Fruit fly (Drosophila melanogaster) whole organism, pupa: ENCODE measurements around the gene Fancl.

ENCODE experiments used
- CG10348 ChIP-seq: fragments of 200-800 bp; sonication (Bioruptor generic); IDR thresholded peaks from 2 replicates; pipeline ENCODE4 v1.3.6; 2022; ENCODE audit warnings: missing biosample characterization, missing genetic modification characterization
- CG14655 ChIP-seq: fragments of 200-800 bp; sonication (Bioruptor generic); optimal IDR thresholded peaks from 3 replicates; lab custom pipeline; 2017; ENCODE audit warnings: mild to moderate bottlenecking, missing biosample characterization, missing genetic modification reagents, missing genetic modification characterization
- CG17806 ChIP-seq: fragments of 200-800 bp; sonication (Bioruptor generic); optimal IDR thresholded peaks from 2 replicates; lab custom pipeline; 2018; ENCODE audit warnings: missing biosample characterization, mild to moderate bottlenecking, missing genetic modification characterization, moderate library complexity
- CG32121 ChIP-seq: fragments of 200-800 bp; sonication (Bioruptor generic); IDR thresholded peaks from 2 replicates; pipeline ENCODE4 v1.3.6; 2022; ENCODE audit warnings: missing biosample characterization, missing genetic modification characterization
- CG8159 ChIP-seq: fragments of 200-800 bp; sonication (Bioruptor generic); optimal IDR thresholded peaks from 3 replicates; lab custom pipeline; 2018; ENCODE audit warnings: missing biosample characterization, mild to moderate bottlenecking, missing genetic modification characterization, moderate library complexity
- CG9948 ChIP-seq: fragments of 200-800 bp; sonication (Bioruptor generic); optimal IDR thresholded peaks from 2 replicates; lab custom pipeline; 2018; ENCODE audit warnings: missing biosample characterization, mild to moderate bottlenecking, missing genetic modification characterization, moderate library complexity
- Ets98B ChIP-seq: fragments of 200-800 bp; sonication (Bioruptor generic); IDR thresholded peaks from 2 replicates; pipeline ENCODE4 v1.3.6; 2022; ENCODE audit warnings: missing biosample characterization, missing genetic modification characterization
- Snoo ChIP-seq: fragments of 200-800 bp; sonication (Bioruptor generic); optimal IDR thresholded peaks from 3 replicates; lab custom pipeline; 2017; ENCODE audit warnings: missing biosample characterization, mild to moderate bottlenecking, missing genetic modification characterization, inconsistent platforms
- fd96Ca ChIP-seq: fragments of 200-800 bp; sonication (Bioruptor generic); IDR thresholded peaks from 3 replicates; pipeline ENCODE4 v1.3.6; 2022; ENCODE audit warnings: missing biosample characterization, missing genetic modification characterization
- gl ChIP-seq: fragments of 200-800 bp; sonication (Bioruptor generic); optimal IDR thresholded peaks from 2 replicates; lab custom pipeline; 2018; ENCODE audit warnings: missing biosample characterization, mild to moderate bottlenecking, missing genetic modification characterization

DNA sequence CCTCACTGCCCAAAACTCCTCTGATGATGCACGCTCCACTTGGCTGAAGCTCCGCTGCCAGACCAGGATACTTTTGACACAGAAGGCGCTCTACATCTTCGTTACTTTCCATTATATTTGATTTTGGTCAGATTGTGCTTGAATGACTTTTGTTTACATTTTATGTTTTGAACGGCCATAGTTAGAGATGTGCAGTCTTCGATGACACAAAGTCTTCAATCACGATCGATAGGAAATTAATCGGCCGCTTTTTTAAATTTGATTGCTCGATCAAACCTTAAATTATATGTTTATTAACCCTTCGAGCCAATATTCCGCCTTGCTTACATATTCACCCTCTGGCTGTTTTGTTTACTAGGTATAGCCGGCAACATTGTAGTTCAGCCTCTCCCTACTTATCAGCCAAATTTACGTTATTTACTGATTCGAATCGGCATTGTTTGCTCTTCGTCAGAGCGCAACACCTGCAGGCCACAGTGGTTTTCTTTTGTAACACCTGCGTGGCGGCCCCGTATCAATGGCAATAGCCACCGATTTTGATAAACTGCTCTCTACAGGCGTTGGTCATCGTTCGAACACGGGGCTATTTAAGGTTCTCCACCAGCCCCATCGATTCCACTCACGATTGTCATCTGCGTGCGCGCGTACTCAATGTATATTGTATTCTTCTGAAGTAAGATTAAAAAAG lies at the start of gene Fancl, which contains the start of gene Npc2e:
- TF ChIP-seq gl (tag; lab: Kevin White, UChicago) (no peak), CG14655 (GFP tag; lab: Kevin White, UChicago) (no peak), CG8159 (tag; lab: Kevin White, UChicago) (no peak), CG32121 (GFP tag; lab: Robert Waterston, UW) (no peak), CG17806 (tag; lab: Kevin White, UChicago) (no peak), Ets98B (GFP tag; lab: Robert Waterston, UW) (no peak), Snoo (tag; lab: Kevin White, UChicago) (no peak), fd96Ca (GFP tag; lab: Robert Waterston, UW) (no peak), CG9948 (tag; lab: Kevin White, UChicago) (no peak), CG10348 (GFP tag; lab: Robert Waterston, UW) (no peak)
